Fruit fly (Drosophila melanogaster): Measurements from ENCODE around the gene sina.

Gene sina

DNA sequence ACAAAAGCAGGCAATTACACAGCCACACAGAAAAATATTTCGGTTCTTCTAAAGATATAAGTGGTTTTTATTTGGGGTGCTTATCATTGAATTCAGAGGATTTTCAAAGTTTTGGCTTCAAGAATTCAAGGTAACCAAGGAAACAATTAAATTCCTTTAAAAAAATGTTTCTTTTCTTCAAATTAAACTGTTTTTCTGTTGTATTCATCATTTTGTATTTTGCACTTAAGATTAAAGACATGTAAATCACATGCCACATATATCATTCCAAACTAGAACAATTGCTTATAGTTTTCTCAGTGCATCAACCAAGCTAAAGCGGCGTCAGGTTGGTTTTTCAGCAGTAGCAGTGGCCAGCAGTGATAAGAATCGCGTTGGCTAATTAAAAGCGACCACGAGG is 13.0 kb upstream of the sina start (continued):
- no peak for TF ChIP-seq chm (GFP tag; IDR thresholded peaks at IDR 0.05)
- TF ChIP-seq abd-A (tag; optimal IDR thresholded peaks at IDR 0.05), result no peak
- TF ChIP-seq HmgZ (tag; optimal IDR thresholded peaks at IDR 0.05), result no peak
- TF ChIP-seq ato (GFP tag; IDR thresholded peaks at IDR 0.05; ENCODE audit: partially characterized antibody), result no peak
- peak; percentile 6 for TF ChIP-seq Hsf (GFP tag; optimal IDR thresholded peaks at IDR 0.05)
- TF ChIP-seq sug (tag; optimal IDR thresholded peaks at IDR 0.05), result peak; percentile 17
- no peak for TF ChIP-seq bowl (GFP tag; IDR thresholded peaks at IDR 0.05)
- peak; percentile 22; the same call in 2 of the 3 replicates for TF ChIP-seq tgo (GFP tag; IDR thresholded peaks at IDR 0.05)
- peak in 1 of 2 experiments; percentile 22 for TF ChIP-seq dpn (GFP tag; optimal IDR thresholded peaks at IDR 0.05)
- TF ChIP-seq CG8924 (tag; optimal IDR thresholded peaks at IDR 0.05), result peak; percentile 34
- no peak for TF ChIP-seq CG17612 (GFP tag; IDR thresholded peaks at IDR 0.05)
- TF ChIP-seq CG7839 (tag; optimal IDR thresholded peaks at IDR 0.05), result peak; percentile 69
- TF ChIP-seq bab2 (GFP tag; optimal IDR thresholded peaks at IDR 0.05), result peak; percentile 13
- 0 out of 3 replicates have a peak, but pooled peaks have one; percentile 19 for TF ChIP-seq so (GFP tag; IDR thresholded peaks at IDR 0.05)
- TF ChIP-seq HLH3B (GFP tag; IDR thresholded peaks at IDR 0.05), result 0 out of 2 replicates have a peak, but pooled peaks have one; percentile 9
- peak; percentile 17 for TF ChIP-seq grn (GFP tag; optimal IDR thresholded peaks at IDR 0.05)
- no peak for TF ChIP-seq twi (tag; optimal IDR thresholded peaks at IDR 0.05)
- TF ChIP-seq dysf (GFP tag; IDR thresholded peaks at IDR 0.05), result peak; percentile 77; the same call in 2 of the 3 replicates
- TF ChIP-seq Vsx1 (GFP tag; optimal IDR thresholded peaks at IDR 0.05), result peak; percentile 78
- peak; percentile 9 for TF ChIP-seq Nf-YB (GFP tag; optimal IDR thresholded peaks at IDR 0.05)
- peak; percentile 7 for TF ChIP-seq CG9437 (GFP tag; optimal IDR thresholded peaks at IDR 0.05)
- TF ChIP-seq BtbVII (GFP tag; optimal IDR thresholded peaks at IDR 0.05), result peak; percentile 52
- peak; percentile 37 for TF ChIP-seq cwo (GFP tag; optimal IDR thresholded peaks at IDR 0.05)
- TF ChIP-seq lilli (GFP tag; optimal IDR thresholded peaks at IDR 0.05), result peak; percentile 8
- TF ChIP-seq Ets65A (GFP tag), result peak; percentile 88
- TF ChIP-seq Hr51 (GFP tag; optimal IDR thresholded peaks at IDR 0.05), result peak in 1 of 2 experiments; percentile 35
- peak; percentile 31 for TF ChIP-seq sd (tag; optimal IDR thresholded peaks at IDR 0.05)
- TF ChIP-seq Meics (GFP tag; optimal IDR thresholded peaks at IDR 0.05), result peak; percentile 61
- 0 out of 2 replicates have a peak, but pooled peaks have one; percentile 6 for TF ChIP-seq sob (GFP tag; IDR thresholded peaks at IDR 0.05)
- TF ChIP-seq row (GFP tag; IDR thresholded peaks at IDR 0.05), result peak; percentile 61; the same call in 2 of the 3 replicates
- peak; percentile 57 for TF ChIP-seq esg (GFP tag; conservative IDR thresholded peaks at IDR 0.05)
- peak; percentile 9 for TF ChIP-seq CG10209 (GFP tag; optimal IDR thresholded peaks at IDR 0.05)
- TF ChIP-seq Ada2b (GFP tag; IDR thresholded peaks at IDR 0.05), result 0 out of 2 replicates have a peak, but pooled peaks have one; percentile 11
- no peak for TF ChIP-seq CG6683 (GFP tag; optimal IDR thresholded peaks at IDR 0.05)
- TF ChIP-seq chinmo (GFP tag; IDR thresholded peaks at IDR 0.05; ENCODE audit: partially characterized antibody), result no peak
- no peak for TF ChIP-seq ttk (GFP tag; IDR thresholded peaks at IDR 0.05)
- 0 out of 2 replicates have a peak, but pooled peaks have one; percentile 41 for TF ChIP-seq CG14441 (GFP tag; IDR thresholded peaks at IDR 0.05)
- no peak for TF ChIP-seq CG3838 (GFP tag; optimal IDR thresholded peaks at IDR 0.05)
- peak; percentile 69 for TF ChIP-seq CG11695 (GFP tag; IDR thresholded peaks at IDR 0.05)
- TF ChIP-seq CG14050 (GFP tag; IDR thresholded peaks at IDR 0.05), result no peak
- no peak for TF ChIP-seq zfh1 (GFP tag; IDR thresholded peaks at IDR 0.05)
- peak; percentile 67 for TF ChIP-seq CG2678 (tag; optimal IDR thresholded peaks at IDR 0.05)
- peak; percentile 16 for TF ChIP-seq CG2120 (GFP tag; optimal IDR thresholded peaks at IDR 0.05)
- TF ChIP-seq Med (GFP tag), result peak; percentile 75
